Worm (Caenorhabditis elegans): ENCODE measurements around the gene ctsa-4.1.

- TF ChIP-seq egrh-3 (GFP tag; IDR thresholded peaks at IDR 0.05), result no peak
- TF ChIP-seq snpc-4 (GFP tag; optimal IDR thresholded peaks at IDR 0.05), result no peak
- no peak for TF ChIP-seq snpc-4 (tag; optimal IDR thresholded peaks at IDR 0.05)
- no peak for TF ChIP-seq rcor-1 (GFP tag; IDR thresholded peaks at IDR 0.05)
- TF ChIP-seq pbrm-1 (GFP tag; IDR thresholded peaks at IDR 0.05), result no peak
- TF ChIP-seq lin-54 (GFP tag; optimal IDR thresholded peaks at IDR 0.05), result no peak
- TF ChIP-seq mxl-1 (tag; optimal IDR thresholded peaks at IDR 0.05), result no peak
- TF ChIP-seq sea-2 (GFP tag; IDR thresholded peaks at IDR 0.05), result no peak
- TF ChIP-seq T07F8.4 (tag; optimal IDR thresholded peaks at IDR 0.05), result no peak
- TF ChIP-seq ztf-25 (GFP tag; IDR thresholded peaks at IDR 0.05), result no peak
- TF ChIP-seq bed-1 (GFP tag; IDR thresholded peaks at IDR 0.05), result no peak
- no peak for TF ChIP-seq chd-7 (tag; optimal IDR thresholded peaks at IDR 0.05)
- no peak for TF ChIP-seq nfyb-1 (GFP tag; IDR thresholded peaks at IDR 0.05)
- TF ChIP-seq ztf-26 (tag; optimal IDR thresholded peaks at IDR 0.05), result no peak
Observed at ce11 chrII:6335358-6335757, 31.4 kb upstream of the ctsa-4.1 start, which contains the start of gene C32D5.14.
